Fruit fly (Drosophila melanogaster) whole organism, pupa: ENCODE measurements around the gene tna.

Experiments
- D1 ChIP-seq: fragments of 200-800 bp; sonication (Bioruptor generic); optimal IDR thresholded peaks from 2 replicates; lab custom pipeline; 2018; ENCODE audit warnings: missing biosample characterization, mild to moderate bottlenecking, missing genetic modification characterization, moderate library complexity
- Pif1A ChIP-seq: fragments of 200-800 bp; sonication (Bioruptor generic); optimal IDR thresholded peaks from 3 replicates; lab custom pipeline; 2016; ENCODE audit warnings: missing biosample characterization, missing genetic modification characterization
- Snoo ChIP-seq: fragments of 200-800 bp; sonication (Bioruptor generic); optimal IDR thresholded peaks from 3 replicates; lab custom pipeline; 2017; ENCODE audit warnings: missing biosample characterization, mild to moderate bottlenecking, missing genetic modification characterization, inconsistent platforms

DNA sequence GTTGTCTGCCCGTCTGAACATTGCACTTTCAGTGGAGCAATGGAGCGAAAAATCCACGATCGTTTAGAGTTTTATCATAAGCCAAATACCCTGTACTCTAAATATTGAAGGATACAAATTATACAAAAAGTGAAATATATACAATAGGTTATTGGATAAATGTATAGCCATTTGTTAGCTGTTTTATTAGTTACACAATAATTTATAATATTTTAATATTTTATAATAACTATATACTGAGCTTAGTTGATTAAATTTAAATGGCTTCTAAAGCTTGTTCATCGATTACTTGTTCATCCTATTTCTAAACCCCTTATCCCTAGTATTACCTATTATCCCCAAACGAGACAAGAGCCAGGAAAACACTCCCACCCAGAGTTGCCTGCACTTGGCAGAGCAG is 87.6 kb downstream of the tna start:
- TF ChIP-seq D1, result peak; percentile 41
- no peak for TF ChIP-seq Pif1A (GFP tag; lab: Kevin White, UChicago)
- TF ChIP-seq Snoo (tag; lab: Kevin White, UChicago), result no peak
